Worm (Caenorhabditis elegans): ENCODE results near the gene T06A10.106.
A peak's percentile ranks its signal among the peaks of the same experiment; 100 is the strongest.

The T06A10.106 gene

ce11 chrIV:16863431-16863895, 5.3 kb downstream of the T06A10.106 start, which contains the start of the genes mel-46 and lsy-13 (continued):
- no peak for TF ChIP-seq aly-2 (tag; optimal IDR thresholded peaks at IDR 0.05)
- no peak for TF ChIP-seq lin-14 (GFP tag; optimal IDR thresholded peaks at IDR 0.05)
- TF ChIP-seq sup-37 (GFP tag; optimal IDR thresholded peaks at IDR 0.05), result no peak
- peak; percentile 48 for TF ChIP-seq xbp-1 (tag; optimal IDR thresholded peaks at IDR 0.05)
- no peak for TF ChIP-seq pax-3 (tag; optimal IDR thresholded peaks at IDR 0.05)
- no peak for TF ChIP-seq ceh-90 (tag; optimal IDR thresholded peaks at IDR 0.05)
- no peak for TF ChIP-seq jun-1 (tag; optimal IDR thresholded peaks at IDR 0.05)
- no peak for TF ChIP-seq unc-62 (GFP tag; optimal IDR thresholded peaks at IDR 0.05)
- no peak for TF ChIP-seq nhr-76 (tag; optimal IDR thresholded peaks at IDR 0.05)
- TF ChIP-seq nhr-20 (tag; optimal IDR thresholded peaks at IDR 0.05), result no peak
- no peak for TF ChIP-seq egl-13 (tag; optimal IDR thresholded peaks at IDR 0.05)
- peak; percentile 6 for TF ChIP-seq F16B12.6 (tag; optimal IDR thresholded peaks at IDR 0.05)
- TF ChIP-seq ceh-8 (GFP tag; optimal IDR thresholded peaks at IDR 0.05), result no peak
- peak; percentile 69 to 75 (median 70) for TF ChIP-seq ceh-82 (tag; optimal IDR thresholded peaks at IDR 0.05)
- TF ChIP-seq fkh-10 (GFP tag; optimal IDR thresholded peaks at IDR 0.05), result no peak
- TF ChIP-seq mef-2 (tag; optimal IDR thresholded peaks at IDR 0.05), result no peak
- no peak for TF ChIP-seq nhr-47 (tag; optimal IDR thresholded peaks at IDR 0.05)
- no peak for TF ChIP-seq ets-5 (GFP tag; IDR thresholded peaks at IDR 0.05)
- TF ChIP-seq unc-98 (GFP tag; IDR thresholded peaks at IDR 0.05), result no peak
- no peak for TF ChIP-seq Y116A8C.19 (tag; optimal IDR thresholded peaks at IDR 0.05; ENCODE audit: borderline replicate concordance)
- peak; percentile 26; the same call in 1 of the 2 replicates for TF ChIP-seq isw-1 (GFP tag; IDR thresholded peaks at IDR 0.05)
- TF ChIP-seq skn-1 (tag; optimal IDR thresholded peaks at IDR 0.05), result peak; percentile 95
- TF ChIP-seq egl-27 (tag; optimal IDR thresholded peaks at IDR 0.05), result no peak
- no peak for TF ChIP-seq elt-3 (tag; optimal IDR thresholded peaks at IDR 0.05)
- TF ChIP-seq sox-4 (tag; optimal IDR thresholded peaks at IDR 0.05), result no peak
- peak; percentile 17 for TF ChIP-seq lin-15B (tag; optimal IDR thresholded peaks at IDR 0.05)
- no peak for TF ChIP-seq mab-9 (GFP tag; IDR thresholded peaks at IDR 0.05)
- TF ChIP-seq lin-39 (tag; optimal IDR thresholded peaks at IDR 0.05), result no peak
- TF ChIP-seq nhr-11 (tag; optimal IDR thresholded peaks at IDR 0.05), result no peak
- TF ChIP-seq nhr-28 (tag; optimal IDR thresholded peaks at IDR 0.05), result no peak
- no peak for TF ChIP-seq rnt-1 (tag; optimal IDR thresholded peaks at IDR 0.05)
- no peak for TF ChIP-seq ztf-11 (tag; optimal IDR thresholded peaks at IDR 0.05)
- no peak for TF ChIP-seq ceh-63 (GFP tag; optimal IDR thresholded peaks at IDR 0.05)
- TF ChIP-seq snpc-4 (tag; optimal IDR thresholded peaks at IDR 0.05), result peak; percentile 5
- peak; percentile 29 for TF ChIP-seq tbx-2 (tag; optimal IDR thresholded peaks at IDR 0.05)
- no peak for TF ChIP-seq aha-1 (tag; optimal IDR thresholded peaks at IDR 0.05)
- no peak for TF ChIP-seq tlp-1 (tag; optimal IDR thresholded peaks at IDR 0.05)
- no peak for TF ChIP-seq C04F5.9 (tag; optimal IDR thresholded peaks at IDR 0.05)
- TF ChIP-seq nhr-90 (tag; optimal IDR thresholded peaks at IDR 0.05; ENCODE audit: poor library complexity), result no peak
- no peak for TF ChIP-seq hpl-2 (GFP tag; optimal IDR thresholded peaks at IDR 0.05)
- no peak for TF ChIP-seq lin-13 (GFP tag; optimal IDR thresholded peaks at IDR 0.05)
- no peak for TF ChIP-seq fkh-8 (tag; optimal IDR thresholded peaks at IDR 0.05)
- peak; percentile 11 for TF ChIP-seq unc-86 (tag; optimal IDR thresholded peaks at IDR 0.05)
- peak; percentile 30 to 43 for TF ChIP-seq lin-35 (GFP tag; optimal IDR thresholded peaks at IDR 0.05)
- TF ChIP-seq snu-23 (GFP tag; optimal IDR thresholded peaks at IDR 0.05), result peak; percentile 58
- peak; percentile 4 for TF ChIP-seq unc-130 (tag; optimal IDR thresholded peaks at IDR 0.05)
- TF ChIP-seq irx-1 (tag; optimal IDR thresholded peaks at IDR 0.05), result no peak
